Worm (Caenorhabditis elegans) whole organism, L2 larva: ENCODE results near the gene dcr-1.
A peak's percentile ranks its signal among the peaks of the same experiment; 100 is the strongest.

Experiments
- lin-11 ChIP-seq: fragments of 150-350 bp; sonication (generic microtip); optimal IDR thresholded peaks from 2 replicates; lab custom pipeline; 2014; ENCODE audit warnings: missing biosample characterization, missing genetic modification characterization, inconsistent platforms, mixed read lengths
- lsy-2 ChIP-seq, 2 experiments: fragments of 150-350 bp in 1 of 2; sonication (generic microtip) in 1 of 2; optimal IDR thresholded peaks; 2 replicates each; lab custom pipeline; 2014 to 2017; ENCODE audit warnings: missing biosample characterization in 2 of 2, missing genetic modification characterization in 2 of 2

DNA sequence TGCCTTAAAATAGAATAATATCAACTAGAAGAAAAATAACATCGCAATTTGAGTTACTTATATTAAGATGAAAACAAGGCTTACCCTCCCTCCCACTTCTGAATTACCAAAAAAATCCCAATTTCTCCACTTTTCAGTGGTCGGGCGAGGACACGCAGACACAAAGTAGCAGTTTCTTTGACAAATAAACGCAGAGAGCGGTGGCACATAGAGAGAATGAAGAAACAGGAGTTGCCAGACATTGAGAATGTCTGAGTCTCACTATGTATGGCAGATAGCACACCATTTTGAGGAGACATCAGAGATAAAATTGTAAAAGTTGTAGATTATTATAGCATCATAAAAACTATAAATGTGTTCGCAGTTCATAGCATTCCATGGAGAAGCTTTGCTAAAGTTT lies 45.2 kb upstream of the dcr-1 start:
- TF ChIP-seq lsy-2 (tag; optimal IDR thresholded peaks at IDR 0.05; lab: Kevin White, UChicago) (peak; percentile 62 to 81), lin-11 (no peak)
